Worm (Caenorhabditis elegans): ENCODE data around the gene twk-10.
A peak's percentile ranks its signal among the peaks of the same experiment; 100 is the strongest.

Gene twk-10

DNA sequence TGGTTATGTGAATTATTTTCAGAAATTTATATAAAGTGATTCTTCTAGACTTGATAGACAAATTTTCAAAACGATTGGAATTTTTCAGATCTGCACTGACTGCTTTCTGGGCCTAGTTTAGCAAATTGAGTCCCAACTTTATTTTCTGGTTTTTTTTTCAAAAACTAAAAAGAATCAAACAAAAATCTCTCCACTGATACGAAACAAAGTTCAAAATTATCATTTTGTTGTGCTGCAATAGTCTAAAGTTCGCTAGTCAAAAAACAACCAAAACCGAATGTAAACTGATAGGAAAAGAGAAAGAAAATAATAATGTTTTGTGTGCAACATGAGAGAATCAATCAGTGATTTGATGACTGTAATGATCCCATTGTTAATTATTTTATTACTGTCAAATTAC, 2.3 kb upstream of the twk-10 start, which contains the start of gene lipl-4:
Gene lipl-4 (plus strand): TSS at position 301 of the 400 bp plus-strand sequence.
- no peak for TF ChIP-seq ztf-11 (tag; optimal IDR thresholded peaks at IDR 0.05)
- TF ChIP-seq rnt-1 (tag; optimal IDR thresholded peaks at IDR 0.05), result no peak
- no peak for TF ChIP-seq tlp-1 (tag; optimal IDR thresholded peaks at IDR 0.05)

DNA sequence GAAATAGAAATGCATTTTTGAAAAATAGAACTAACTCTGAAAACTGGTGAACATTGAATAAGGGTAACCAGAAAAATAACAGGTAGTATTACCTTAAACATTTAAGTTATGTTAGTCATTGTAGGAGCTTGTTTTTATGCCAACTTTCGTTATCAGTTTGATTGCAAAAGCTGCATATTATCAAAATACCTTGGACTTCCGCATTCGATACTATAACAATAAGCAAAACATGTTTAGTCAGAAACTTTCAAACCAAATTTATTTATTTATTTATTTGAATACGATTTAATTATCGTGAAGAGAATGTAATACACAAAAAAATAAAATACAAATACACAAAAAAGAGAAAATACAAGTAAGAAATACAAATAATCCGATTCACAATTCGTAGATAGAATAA, 2.2 kb downstream of the twk-10 start, which contains the start of gene K04A8.19:
Gene K04A8.19 (minus strand): TSS at position 101 of the 400 bp plus-strand sequence.
- TF ChIP-seq efl-1 (optimal IDR thresholded peaks at IDR 0.05) (no peak), efl-1 (GFP tag; optimal IDR thresholded peaks at IDR 0.05 in 1 of 2) (no peak), pqm-1 (tag; optimal IDR thresholded peaks at IDR 0.05) (no peak), irx-1 (tag; optimal IDR thresholded peaks at IDR 0.05) (no peak)

ce11 chrV:6557035-6557434, 4.9 kb downstream of the twk-10 start, which contains the start of gene spp-27:
Gene spp-27 (minus strand): TSS chrV:6557135.
- TF ChIP-seq jun-1 (tag; optimal IDR thresholded peaks at IDR 0.05) (no peak), unc-30 (tag; optimal IDR thresholded peaks at IDR 0.05) (no peak), unc-86 (tag; optimal IDR thresholded peaks at IDR 0.05) (no peak), nhr-20 (tag; optimal IDR thresholded peaks at IDR 0.05) (no peak), sox-4 (tag; optimal IDR thresholded peaks at IDR 0.05) (no peak), nhr-77 (tag; optimal IDR thresholded peaks at IDR 0.05) (no peak)

DNA sequence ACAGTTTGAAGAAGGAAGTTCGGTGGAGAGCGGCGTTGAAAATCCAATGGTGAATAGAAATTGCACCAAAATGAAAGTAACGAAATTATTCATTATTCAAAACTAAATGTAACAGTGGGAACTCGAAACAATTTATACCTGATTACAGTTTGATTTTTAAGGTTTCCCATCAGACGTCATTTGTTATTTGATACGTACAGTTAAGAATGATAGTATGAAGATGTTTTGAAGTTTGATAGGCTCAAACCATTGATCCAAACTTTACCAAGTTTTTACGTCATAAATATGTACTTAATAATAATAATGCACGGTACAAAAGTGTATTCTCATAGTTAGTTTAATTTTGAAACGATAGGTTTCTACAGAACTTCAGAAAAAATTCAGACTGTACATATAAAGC, 6.0 kb downstream of the twk-10 start, which contains the start of gene spp-20:
Gene spp-20 (minus strand): TSS at position 101 of the 400 bp plus-strand sequence.
- TF ChIP-seq dsc-1 (tag; optimal IDR thresholded peaks at IDR 0.05) (no peak), nhr-71 (tag; optimal IDR thresholded peaks at IDR 0.05) (no peak), skn-1 (tag; optimal IDR thresholded peaks at IDR 0.05) (no peak), lin-15B (tag; optimal IDR thresholded peaks at IDR 0.05) (no peak), ceh-8 (GFP tag; optimal IDR thresholded peaks at IDR 0.05) (no peak), fkh-10 (GFP tag; optimal IDR thresholded peaks at IDR 0.05) (no peak), elt-2 (tag; optimal IDR thresholded peaks at IDR 0.05) (no peak), lsy-2 (tag; optimal IDR thresholded peaks at IDR 0.05) (no peak), lin-13 (GFP tag; optimal IDR thresholded peaks at IDR 0.05) (no peak), rnt-1 (tag; optimal IDR thresholded peaks at IDR 0.05) (no peak), ceh-63 (GFP tag; optimal IDR thresholded peaks at IDR 0.05) (no peak)

- no peak for TF ChIP-seq ceh-63 (GFP tag; optimal IDR thresholded peaks at IDR 0.05)
- no peak for TF ChIP-seq egl-27 (tag; optimal IDR thresholded peaks at IDR 0.05)
- no peak for TF ChIP-seq aly-2 (tag; optimal IDR thresholded peaks at IDR 0.05)
- TF ChIP-seq nhr-84 (tag; optimal IDR thresholded peaks at IDR 0.05), result no peak
These were observed 7.0 kb downstream of the twk-10 start, which contains the start of gene spp-26 for ce11 chrV:6559105-6559504. Gene spp-26 (minus strand): TSS chrV:6559205.

DNA sequence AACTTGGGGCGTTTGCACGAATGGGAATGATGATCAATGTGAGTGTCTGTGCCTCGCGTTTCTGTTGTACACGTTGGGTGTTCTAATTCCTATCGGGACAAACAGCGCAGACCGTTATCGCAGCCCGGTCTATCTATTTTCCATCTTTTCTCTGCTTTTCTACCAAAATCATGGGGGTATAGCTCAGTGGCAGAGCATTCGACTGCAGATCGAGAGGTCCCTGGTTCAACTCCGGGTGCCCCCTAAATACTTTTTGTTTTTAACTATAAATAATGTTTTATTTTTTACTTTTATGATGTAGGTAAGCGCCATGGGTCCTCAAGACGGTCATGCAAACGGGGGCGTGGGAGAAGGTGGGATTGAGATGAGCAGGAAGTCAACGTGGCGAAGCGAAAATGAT, 7.4 kb downstream of the twk-10 start:
- TF ChIP-seq tlp-1 (tag; optimal IDR thresholded peaks at IDR 0.05), result no peak
- TF ChIP-seq grh-1 (GFP tag; IDR thresholded peaks at IDR 0.05), result no peak
- no peak for TF ChIP-seq ceh-90 (tag; optimal IDR thresholded peaks at IDR 0.05)
- TF ChIP-seq fos-1 (tag; optimal IDR thresholded peaks at IDR 0.05), result no peak
- TF ChIP-seq nhr-90 (tag; optimal IDR thresholded peaks at IDR 0.05; ENCODE audit: poor library complexity), result peak; percentile 18

- no peak for TF ChIP-seq dpl-1 (GFP tag; optimal IDR thresholded peaks at IDR 0.05)
- no peak for TF ChIP-seq alr-1 (tag; optimal IDR thresholded peaks at IDR 0.05; ENCODE audit: borderline replicate concordance)
- no peak for TF ChIP-seq snpc-4 (tag; optimal IDR thresholded peaks at IDR 0.05)
- TF ChIP-seq sptf-1 (tag; optimal IDR thresholded peaks at IDR 0.05), result no peak
- no peak for TF ChIP-seq nhr-19 (GFP tag; conservative IDR thresholded peaks at IDR 0.05)
- no peak for TF ChIP-seq lin-13 (GFP tag; optimal IDR thresholded peaks at IDR 0.05)
These were observed 9.5 kb downstream of the twk-10 start, which contains the start of gene spp-19 for ce11 chrV:6561592-6561991. Gene spp-19 (minus strand): TSS chrV:6561692.

All from whole organism, L1 larva.